Fruit fly (Drosophila melanogaster) whole organism, embryonic: ENCODE data around the gene CG18662.

Source experiments
- Atf-2 ChIP-seq: fragments of 200-800 bp; sonication (Bioruptor generic); optimal IDR thresholded peaks from 2 replicates; lab custom pipeline; 2016; ENCODE audit warnings: missing biosample characterization, missing genetic modification characterization
- CG10274 ChIP-seq: fragments of 200-800 bp; sonication (Bioruptor generic); optimal IDR thresholded peaks from 3 replicates; lab custom pipeline; 2017; ENCODE audit warnings: missing biosample characterization, mild to moderate bottlenecking, missing genetic modification characterization
- CG10462 ChIP-seq: fragments of 200-800 bp; sonication (Bioruptor generic); optimal IDR thresholded peaks from 2 replicates; lab custom pipeline; 2016; ENCODE audit warnings: missing biosample characterization, missing genetic modification characterization
- CG10654 ChIP-seq: fragments of 200-800 bp; sonication (Bioruptor generic); optimal IDR thresholded peaks from 2 replicates; lab custom pipeline; 2016; ENCODE audit warnings: missing biosample characterization, missing genetic modification characterization
- CG12155 ChIP-seq: fragments of 200-800 bp; sonication (Bioruptor generic); optimal IDR thresholded peaks from 3 replicates; lab custom pipeline; 2016; ENCODE audit warnings: missing biosample characterization, missing genetic modification characterization
- CG12744 ChIP-seq: fragments of 200-800 bp; sonication (Bioruptor generic); optimal IDR thresholded peaks from 2 replicates; lab custom pipeline; 2016; ENCODE audit warnings: missing biosample characterization, missing genetic modification characterization
- CG13894 ChIP-seq: fragments of 200-800 bp; sonication (Bioruptor generic); optimal IDR thresholded peaks from 3 replicates; lab custom pipeline; 2018; ENCODE audit warnings: missing biosample characterization, mild to moderate bottlenecking, missing genetic modification characterization, moderate library complexity
- CG17568 ChIP-seq: fragments of 200-800 bp; sonication (Bioruptor generic); optimal IDR thresholded peaks from 2 replicates; lab custom pipeline; 2018; ENCODE audit warnings: missing biosample characterization, mild to moderate bottlenecking, missing genetic modification characterization, moderate library complexity
- CG1832 ChIP-seq: fragments of 200-800 bp; sonication (Bioruptor generic); optimal IDR thresholded peaks from 2 replicates; lab custom pipeline; 2017; ENCODE audit warnings: missing biosample characterization, mild to moderate bottlenecking, missing genetic modification characterization, inconsistent platforms
- CG2116 ChIP-seq: fragments of 200-800 bp; sonication (Bioruptor generic); optimal IDR thresholded peaks from 3 replicates; lab custom pipeline; 2018; ENCODE audit warnings: missing biosample characterization, mild to moderate bottlenecking, missing genetic modification characterization
- CG2120 ChIP-seq: fragments of 200-800 bp; sonication (Bioruptor generic); optimal IDR thresholded peaks from 3 replicates; lab custom pipeline; 2016; ENCODE audit warnings: missing biosample characterization, missing genetic modification characterization
- CG2199 ChIP-seq: fragments of 200-800 bp; sonication (Bioruptor generic); IDR thresholded peaks from 3 replicates; pipeline ENCODE4 v1.3.6; 2022; ENCODE audit warnings: missing biosample characterization, missing genetic modification characterization
- CG2202 ChIP-seq: fragments of 200-800 bp; sonication (Bioruptor generic); optimal IDR thresholded peaks from 2 replicates; lab custom pipeline; 2018; ENCODE audit warnings: missing biosample characterization, mild to moderate bottlenecking, missing genetic modification characterization
- CG5953 ChIP-seq: fragments of 200-800 bp; sonication (Bioruptor generic); IDR thresholded peaks from 2 replicates; pipeline ENCODE4 v1.3.6; 2022; ENCODE audit warnings: missing biosample characterization, missing genetic modification characterization
- CG6272 ChIP-seq: fragments of 200-800 bp; sonication (Bioruptor generic); IDR thresholded peaks from 2 replicates; pipeline ENCODE4 v1.3.6; 2022; ENCODE audit warnings: missing biosample characterization, missing genetic modification characterization
- CG6765 ChIP-seq: fragments of 200-800 bp; sonication (Bioruptor generic); optimal IDR thresholded peaks from 3 replicates; lab custom pipeline; 2017; ENCODE audit warnings: missing biosample characterization, mild to moderate bottlenecking, missing genetic modification characterization
- CG8281 ChIP-seq: fragments of 200-800 bp; sonication (Bioruptor generic); optimal IDR thresholded peaks from 2 replicates; lab custom pipeline; 2018; ENCODE audit warnings: missing biosample characterization, mild to moderate bottlenecking, missing genetic modification characterization, moderate library complexity
- CG8359 ChIP-seq: fragments of 200-800 bp; sonication (Bioruptor generic); optimal IDR thresholded peaks from 2 replicates; lab custom pipeline; 2017; ENCODE audit warnings: missing biosample characterization, mild to moderate bottlenecking, missing genetic modification characterization, borderline replicate concordance
- Dad ChIP-seq: fragments of 200-800 bp; sonication (Bioruptor generic); optimal IDR thresholded peaks from 3 replicates; lab custom pipeline; 2016; ENCODE audit warnings: missing biosample characterization, missing genetic modification characterization
- Doc3 ChIP-seq: fragments of 200-800 bp; sonication (Bioruptor generic); IDR thresholded peaks from 3 replicates; pipeline ENCODE4 v1.3.6; 2022; ENCODE audit warnings: missing biosample characterization, missing genetic modification characterization; ENCODE audit not compliant: partially characterized antibody
- Drgx ChIP-seq: fragments of 200-800 bp; sonication (Bioruptor generic); IDR thresholded peaks from 2 replicates; pipeline ENCODE4 v1.3.6; 2022; ENCODE audit warnings: missing biosample characterization, missing genetic modification characterization
- E2f2 ChIP-seq: fragments of 200-800 bp; sonication (Bioruptor generic); IDR thresholded peaks from 2 replicates; pipeline ENCODE4 v1.3.6; 2022; ENCODE audit warnings: missing biosample characterization, missing genetic modification characterization
- Hand ChIP-seq: fragments of 200-800 bp; sonication (Bioruptor generic); optimal IDR thresholded peaks from 2 replicates; lab custom pipeline; 2017; ENCODE audit warnings: mild to moderate bottlenecking, missing biosample characterization, missing genetic modification reagents, missing genetic modification characterization
- Hmr ChIP-seq: fragments of 200-800 bp; sonication (Bioruptor generic); optimal IDR thresholded peaks from 3 replicates; lab custom pipeline; 2017; ENCODE audit warnings: mild to moderate bottlenecking, missing biosample characterization, missing genetic modification reagents, missing genetic modification characterization
- Nf-YA ChIP-seq: fragments of 200-800 bp; sonication (Bioruptor generic); IDR thresholded peaks from 2 replicates; pipeline ENCODE4 v1.3.6; 2022; ENCODE audit warnings: missing biosample characterization, missing genetic modification characterization
- Nf-YB ChIP-seq: fragments of 200-800 bp; sonication (Bioruptor generic); optimal IDR thresholded peaks from 3 replicates; lab custom pipeline; 2019; ENCODE audit warnings: missing biosample characterization, mild to moderate bottlenecking, missing genetic modification characterization, moderate library complexity
- Pdp1 ChIP-seq, 2 experiments: fragments of 200-800 bp; sonication (Bioruptor generic); optimal IDR thresholded peaks; 3 replicates each; lab custom pipeline; 2016; ENCODE audit warnings: missing biosample characterization in 2 of 2, missing genetic modification characterization in 2 of 2, mild to moderate bottlenecking in 1 of 2, moderate library complexity in 1 of 2
- Side ChIP-seq: fragments of 200-800 bp; sonication (Bioruptor generic); optimal IDR thresholded peaks from 2 replicates; lab custom pipeline; 2016; ENCODE audit warnings: missing biosample characterization, missing genetic modification characterization
- Sry-δ ChIP-seq: fragments of 200-800 bp; sonication (Bioruptor generic); optimal IDR thresholded peaks from 2 replicates; lab custom pipeline; 2016; ENCODE audit warnings: missing biosample characterization, missing genetic modification characterization
- Ssrp ChIP-seq: fragments of 200-800 bp; sonication (Bioruptor generic); optimal IDR thresholded peaks from 2 replicates; lab custom pipeline; 2018; ENCODE audit warnings: missing biosample characterization, mild to moderate bottlenecking, missing genetic modification characterization, moderate library complexity
- ac ChIP-seq: fragments of 200-800 bp; sonication (Bioruptor generic); optimal IDR thresholded peaks from 3 replicates; lab custom pipeline; 2017; ENCODE audit warnings: missing biosample characterization, mild to moderate bottlenecking, missing genetic modification characterization
- da ChIP-seq: fragments of 200-800 bp; sonication (Bioruptor generic); optimal IDR thresholded peaks from 2 replicates; lab custom pipeline; 2016; ENCODE audit warnings: missing biosample characterization, missing genetic modification characterization
- fd96Cb ChIP-seq: fragments of 200-800 bp; sonication (Bioruptor generic); optimal IDR thresholded peaks from 2 replicates; lab custom pipeline; 2018; ENCODE audit warnings: missing biosample characterization, mild to moderate bottlenecking, missing genetic modification characterization, moderate library complexity
- ftz-f1 ChIP-seq: fragments of 200-800 bp; sonication (Bioruptor generic); optimal IDR thresholded peaks from 2 replicates; lab custom pipeline; 2016; ENCODE audit warnings: missing biosample characterization, missing genetic modification characterization
- gem ChIP-seq: fragments of 200-800 bp; sonication (Bioruptor generic); optimal IDR thresholded peaks from 2 replicates; lab custom pipeline; 2019; ENCODE audit warnings: missing biosample characterization, mild to moderate bottlenecking, missing genetic modification characterization, moderate library complexity
- gro ChIP-seq: fragments of 200-800 bp; sonication (Bioruptor generic); optimal IDR thresholded peaks from 2 replicates; lab custom pipeline; 2016; ENCODE audit warnings: missing biosample characterization, missing genetic modification characterization
- her ChIP-seq: fragments of 200-800 bp; sonication (Bioruptor generic); optimal IDR thresholded peaks from 2 replicates; lab custom pipeline; 2016; ENCODE audit warnings: missing biosample characterization, missing genetic modification characterization
- kah ChIP-seq: fragments of 200-800 bp; sonication (Bioruptor generic); optimal IDR thresholded peaks from 2 replicates; lab custom pipeline; 2018; ENCODE audit warnings: missing biosample characterization, mild to moderate bottlenecking, missing genetic modification characterization
- knrl ChIP-seq: fragments of 200-800 bp; sonication (Bioruptor generic); IDR thresholded peaks from 3 replicates; pipeline ENCODE4 v1.3.6; 2022; ENCODE audit warnings: missing biosample characterization, missing genetic modification characterization; ENCODE audit not compliant: partially characterized antibody
- onecut ChIP-seq: fragments of 200-800 bp; sonication (Bioruptor generic); IDR thresholded peaks from 2 replicates; pipeline ENCODE4 v1.3.6; 2022; ENCODE audit warnings: missing biosample characterization, missing genetic modification characterization
- prd ChIP-seq, 3 experiments: fragments of >200 bp in 2 of 3; fragments of 200-800 bp in 1 of 3; sonication (Bioruptor generic) in 1 of 3; optimal IDR thresholded peaks in 2 of 3; IDR thresholded peaks in 1 of 3; 2 replicates in 2 of 3; 3 replicates in 1 of 3; pipeline versions ENCODE4 v1.3.6 to Lab custom; 2017 to 2022; ENCODE audit warnings: missing biosample characterization in 1 of 3, missing genetic modification characterization in 1 of 3
- pzg ChIP-seq: fragments of 200-800 bp; sonication (Bioruptor generic); optimal IDR thresholded peaks from 3 replicates; lab custom pipeline; 2018; ENCODE audit warnings: missing biosample characterization, mild to moderate bottlenecking, missing genetic modification characterization, moderate library complexity
- row ChIP-seq: fragments of 200-800 bp; sonication (Bioruptor generic); IDR thresholded peaks from 3 replicates; pipeline ENCODE4 v1.3.6; 2022; ENCODE audit warnings: missing biosample characterization, missing genetic modification characterization
- sens ChIP-seq: fragments of 200-800 bp; sonication (Bioruptor generic); peaks from one replicate; lab custom pipeline; 2016; ENCODE audit warnings: missing biosample characterization, missing genetic modification characterization
- sens-2 ChIP-seq: fragments of 200-800 bp; sonication (Bioruptor generic); IDR thresholded peaks from 2 replicates; pipeline ENCODE4 v1.3.6; 2022; ENCODE audit warnings: missing biosample characterization, missing genetic modification characterization
- sqz ChIP-seq: fragments of 200-800 bp; sonication (Bioruptor generic); optimal IDR thresholded peaks from 3 replicates; lab custom pipeline; 2018; ENCODE audit warnings: missing biosample characterization, mild to moderate bottlenecking, missing genetic modification characterization
- stc ChIP-seq: fragments of 200-800 bp; sonication (Bioruptor generic); IDR thresholded peaks from 2 replicates; pipeline ENCODE4 v1.3.6; 2022; ENCODE audit warnings: missing biosample characterization, missing genetic modification characterization
- tin ChIP-seq: fragments of 200-800 bp; sonication (Bioruptor generic); optimal IDR thresholded peaks from 3 replicates; lab custom pipeline; 2016; ENCODE audit warnings: missing biosample characterization, missing genetic modification characterization

Gene CG18662

dm6 chr2L:8941736-8942337 lies 38.6 kb upstream of the CG18662 start, which contains the start of gene Argl (continued):
- TF ChIP-seq Hand (GFP tag; lab: Kevin White, UChicago) (peak; percentile 19), sens (GFP tag; lab: Kevin White, UChicago) (peak; percentile 33), row (GFP tag; lab: Robert Waterston, UW) (peak; percentile 31; the same call in 1 of the 3 replicates), CG17568 (GFP tag; lab: Kevin White, UChicago) (no peak)

DNA sequence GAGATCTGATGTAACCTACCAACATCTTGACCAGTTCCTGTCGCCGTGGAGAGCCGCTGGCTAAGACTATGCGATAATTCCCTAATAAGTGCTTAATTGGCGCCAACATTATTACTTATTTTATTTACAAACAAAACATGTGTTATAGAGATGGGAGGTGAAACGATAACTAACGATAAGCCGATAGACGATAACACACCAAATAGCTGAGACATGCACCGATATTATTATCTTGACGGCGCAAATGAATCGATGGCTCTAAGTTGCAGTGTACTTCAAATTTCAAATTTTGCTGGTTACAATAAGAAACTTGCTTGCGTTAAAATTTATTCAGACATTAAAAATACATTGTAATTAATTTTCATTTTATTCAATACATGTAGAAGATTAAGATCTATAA lies 37.3 kb upstream of the CG18662 start, which contains the start of gene CG9515:
TSS of gene CG9515 (minus strand) at position 148 of the 400 bp plus-strand sequence.
- TF ChIP-seq sqz (GFP tag; lab: Kevin White, UChicago), result no peak
- TF ChIP-seq CG8359 (GFP tag; lab: Kevin White, UChicago), result no peak
- TF ChIP-seq Sry-δ (GFP tag; lab: Kevin White, UChicago), result peak; percentile 92
- no peak for TF ChIP-seq Ssrp
- no peak for TF ChIP-seq stc (GFP tag; lab: Robert Waterston, UW)
- peak; percentile 81 for TF ChIP-seq CG2116 (GFP tag; lab: Kevin White, UChicago)
- 0 out of 3 replicates have a peak, but pooled peaks have one; percentile 55 for TF ChIP-seq CG2199 (GFP tag; lab: Robert Waterston, UW)
- TF ChIP-seq CG5953 (GFP tag; lab: Robert Waterston, UW), result no peak
- no peak for TF ChIP-seq gro (GFP tag; lab: Kevin White, UChicago)
- no peak for TF ChIP-seq onecut (GFP tag; lab: Robert Waterston, UW)
- TF ChIP-seq Drgx, result no peak
- TF ChIP-seq pzg (GFP tag; lab: Kevin White, UChicago), result peak; percentile 82
- no peak for TF ChIP-seq kah (GFP tag; lab: Kevin White, UChicago)
- no peak for TF ChIP-seq CG8281
- TF ChIP-seq tin (GFP tag; lab: Kevin White, UChicago), result no peak
- TF ChIP-seq fd96Cb, result no peak
- TF ChIP-seq Side (GFP tag; lab: Kevin White, UChicago), result no peak
- TF ChIP-seq CG2202 (tag; lab: Kevin White, UChicago), result no peak
- no peak for TF ChIP-seq CG10462 (GFP tag; lab: Kevin White, UChicago)
- TF ChIP-seq Pdp1 (GFP tag; optimal IDR thresholded peaks at IDR 0.05; lab: Kevin White, UChicago), result peak in 1 of 2 experiments; percentile 19
- no peak for TF ChIP-seq CG12744
- TF ChIP-seq sens-2 (GFP tag; lab: Robert Waterston, UW), result no peak
- peak; percentile 92 for TF ChIP-seq E2f2 (GFP tag; lab: Robert Waterston, UW)
- TF ChIP-seq Dad (GFP tag; lab: Kevin White, UChicago), result no peak
- no peak for TF ChIP-seq CG6272 (GFP tag; lab: Robert Waterston, UW)
- no peak for TF ChIP-seq ac (GFP tag; lab: Kevin White, UChicago)
- no peak for TF ChIP-seq her (GFP tag; lab: Kevin White, UChicago)
- peak; percentile 71 for TF ChIP-seq Doc3 (GFP tag; lab: Robert Waterston, UW)
- no peak for TF ChIP-seq Nf-YA (GFP tag; lab: Robert Waterston, UW)
- no peak for TF ChIP-seq Atf-2 (GFP tag; lab: Kevin White, UChicago)
- TF ChIP-seq CG13894 (tag; lab: Kevin White, UChicago), result no peak
- no peak for TF ChIP-seq CG10274 (GFP tag; lab: Kevin White, UChicago)
- TF ChIP-seq CG10654 (GFP tag; lab: Kevin White, UChicago), result no peak
- no peak for TF ChIP-seq da
- TF ChIP-seq CG12155 (GFP tag; lab: Kevin White, UChicago), result no peak
- TF ChIP-seq prd (optimal IDR thresholded peaks at IDR 0.05; lab: Kevin White, UChicago), result no peak
- TF ChIP-seq prd (GFP tag; IDR thresholded peaks at IDR 0.05; lab: Robert Waterston, UW), result no peak
- no peak for TF ChIP-seq gem (tag; lab: Kevin White, UChicago)
- TF ChIP-seq CG1832 (GFP tag; lab: Kevin White, UChicago), result no peak
- TF ChIP-seq knrl (GFP tag; lab: Robert Waterston, UW), result peak; percentile 65
- no peak for TF ChIP-seq CG6765 (GFP tag; lab: Kevin White, UChicago)
- TF ChIP-seq ftz-f1 (GFP tag; lab: Kevin White, UChicago), result no peak
- TF ChIP-seq Hmr, result no peak
- no peak for TF ChIP-seq Nf-YB (GFP tag; lab: Kevin White, UChicago)
- TF ChIP-seq CG2120 (GFP tag; lab: Kevin White, UChicago), result peak; percentile 24
